Worm (Caenorhabditis elegans) whole organism, late embryonic: ENCODE measurements around the gene C01B10.44.

ENCODE experiments used
- C08G9.2 ChIP-seq: sonication (generic microtip); optimal IDR thresholded peaks from 2 replicates; lab custom pipeline; 2016; ENCODE audit warnings: mild to moderate bottlenecking, missing genetic modification characterization, moderate library complexity, missing compliant biosample characterization
- C38D4.7 ChIP-seq: fragments of 200-800 bp; sonication (Bioruptor generic); optimal IDR thresholded peaks from 2 replicates; lab custom pipeline; 2018; ENCODE audit warnings: mild to moderate bottlenecking, missing genetic modification characterization, moderate library complexity, missing compliant biosample characterization
- F13H6.1 ChIP-seq: sonication (generic microtip); optimal IDR thresholded peaks from 2 replicates; lab custom pipeline; 2016; ENCODE audit warnings: missing genetic modification characterization, missing compliant biosample characterization
- K02D7.2 ChIP-seq: sonication (generic microtip); optimal IDR thresholded peaks from 2 replicates; lab custom pipeline; 2017; ENCODE audit warnings: mild to moderate bottlenecking, missing genetic modification characterization, missing compliant biosample characterization
- K09A11.1 ChIP-seq: sonication (generic microtip); optimal IDR thresholded peaks from 2 replicates; lab custom pipeline; 2017; ENCODE audit warnings: antibody characterized with exemption, mild to moderate bottlenecking, missing genetic modification characterization, missing compliant biosample characterization; ENCODE audit not compliant: insufficient read depth
- Y22D7AL.16 ChIP-seq: sonication (generic microtip); optimal IDR thresholded peaks from 2 replicates; lab custom pipeline; 2016; ENCODE audit warnings: missing genetic modification characterization, missing compliant biosample characterization
- ahr-1 ChIP-seq: sonication (generic microtip); optimal IDR thresholded peaks from 2 replicates; lab custom pipeline; 2016; ENCODE audit warnings: missing genetic modification characterization, missing compliant biosample characterization
- ama-1 ChIP-seq: fragments of 150-350 bp; optimal IDR thresholded peaks from 2 replicates; lab custom pipeline; 2014
- ceh-14 ChIP-seq: sonication (generic microtip); optimal IDR thresholded peaks from 2 replicates; lab custom pipeline; 2016; ENCODE audit warnings: missing genotype, missing genetic modification characterization, missing compliant biosample characterization
- ceh-18 ChIP-seq: sonication (generic microtip); optimal IDR thresholded peaks from 2 replicates; lab custom pipeline; 2016; ENCODE audit warnings: missing genetic modification characterization, missing compliant biosample characterization
- ceh-19 ChIP-seq: fragments of 200-800 bp; sonication (Bioruptor generic); optimal IDR thresholded peaks from 2 replicates; lab custom pipeline; 2018; ENCODE audit warnings: mild to moderate bottlenecking, missing genetic modification characterization, missing compliant biosample characterization
- ceh-2 ChIP-seq: sonication (generic microtip); optimal IDR thresholded peaks from 2 replicates; lab custom pipeline; 2016; ENCODE audit warnings: missing genotype, missing genetic modification characterization, missing compliant biosample characterization
- ceh-22 ChIP-seq: sonication (generic microtip); optimal IDR thresholded peaks from 2 replicates; lab custom pipeline; 2017; ENCODE audit warnings: missing biosample characterization, missing genetic modification characterization
- ceh-24 ChIP-seq: sonication (generic microtip); optimal IDR thresholded peaks from 2 replicates; lab custom pipeline; 2016; ENCODE audit warnings: mild to moderate bottlenecking, missing genetic modification characterization, missing compliant biosample characterization
- ceh-30 ChIP-seq: fragments of 150-350 bp; optimal IDR thresholded peaks from 2 replicates; lab custom pipeline; 2014; ENCODE audit warnings: missing biosample characterization, missing genetic modification characterization
- ceh-31 ChIP-seq: sonication (generic microtip); optimal IDR thresholded peaks from 2 replicates; lab custom pipeline; 2016; ENCODE audit warnings: missing genetic modification characterization, missing compliant biosample characterization
- ceh-34 ChIP-seq: sonication (generic microtip); optimal IDR thresholded peaks from 2 replicates; lab custom pipeline; 2016; ENCODE audit warnings: mild to moderate bottlenecking, missing genetic modification characterization, missing compliant biosample characterization
- ceh-48 ChIP-seq: sonication (generic microtip); optimal IDR thresholded peaks from 2 replicates; lab custom pipeline; 2016; ENCODE audit warnings: missing genetic modification characterization, inconsistent platforms, missing compliant biosample characterization
- ceh-6 ChIP-seq: fragments of 200-800 bp; sonication (Bioruptor generic); optimal IDR thresholded peaks from 2 replicates; lab custom pipeline; 2018; ENCODE audit warnings: mild to moderate bottlenecking, missing genetic modification characterization, missing compliant biosample characterization
- dmd-4 ChIP-seq: sonication (generic microtip); optimal IDR thresholded peaks from 2 replicates; lab custom pipeline; 2016; ENCODE audit warnings: borderline replicate concordance, missing genetic modification characterization, missing compliant biosample characterization
- dve-1 ChIP-seq: sonication (generic microtip); optimal IDR thresholded peaks from 2 replicates; lab custom pipeline; 2017; ENCODE audit warnings: antibody characterized with exemption, mild to moderate bottlenecking, missing genetic modification characterization, missing compliant biosample characterization
- elt-2 ChIP-seq: sonication (generic microtip); optimal IDR thresholded peaks from 2 replicates; lab custom pipeline; 2016; ENCODE audit warnings: missing genetic modification reagents, missing genetic modification characterization, missing compliant biosample characterization
- eyg-1 ChIP-seq: sonication (generic microtip); optimal IDR thresholded peaks from 2 replicates; lab custom pipeline; 2016; ENCODE audit warnings: missing genotype, missing genetic modification characterization, missing compliant biosample characterization
- fax-1 ChIP-seq: sonication (generic microtip); optimal IDR thresholded peaks from 2 replicates; lab custom pipeline; 2016; ENCODE audit warnings: missing genotype, missing genetic modification characterization, missing compliant biosample characterization
- fkh-10 ChIP-seq: fragments of 150-350 bp; optimal IDR thresholded peaks from 2 replicates; lab custom pipeline; 2014; ENCODE audit warnings: missing biosample characterization, missing genetic modification reagents, missing genetic modification characterization
- fkh-6 ChIP-seq: sonication (generic microtip); optimal IDR thresholded peaks from 2 replicates; lab custom pipeline; 2016; ENCODE audit warnings: missing genetic modification characterization, missing compliant biosample characterization
- hlh-13 ChIP-seq: fragments of 200-800 bp; sonication (Bioruptor generic); optimal IDR thresholded peaks from 2 replicates; lab custom pipeline; 2018; ENCODE audit warnings: mild to moderate bottlenecking, missing genetic modification characterization, missing compliant biosample characterization
- hlh-6 ChIP-seq: sonication (generic microtip); optimal IDR thresholded peaks from 2 replicates; lab custom pipeline; 2016; ENCODE audit warnings: missing genotype, missing genetic modification characterization, missing compliant biosample characterization
- hlh-8 ChIP-seq: sonication (generic microtip); optimal IDR thresholded peaks from 2 replicates; lab custom pipeline; 2016; ENCODE audit warnings: missing genotype, missing genetic modification characterization, missing compliant biosample characterization
- lim-6 ChIP-seq: sonication (generic microtip); optimal IDR thresholded peaks from 2 replicates; lab custom pipeline; 2016; ENCODE audit warnings: missing genetic modification characterization, missing compliant biosample characterization
- madf-2 ChIP-seq: sonication (generic microtip); optimal IDR thresholded peaks from 2 replicates; lab custom pipeline; 2017; ENCODE audit warnings: missing genetic modification characterization, missing compliant biosample characterization
- nfya-1 ChIP-seq: sonication (generic microtip); optimal IDR thresholded peaks from 2 replicates; lab custom pipeline; 2017; ENCODE audit warnings: missing genetic modification characterization, mild to moderate bottlenecking, missing compliant biosample characterization, antibody characterized with exemption, moderate library complexity
- nhr-11 ChIP-seq: fragments of 150-350 bp; optimal IDR thresholded peaks from 2 replicates; lab custom pipeline; 2014; ENCODE audit warnings: missing biosample characterization, missing genetic modification characterization
- npax-4 ChIP-seq: sonication (generic microtip); optimal IDR thresholded peaks from 2 replicates; lab custom pipeline; 2016; ENCODE audit warnings: missing genetic modification characterization, missing compliant biosample characterization
- pag-3 ChIP-seq: sonication (generic microtip); optimal IDR thresholded peaks from 2 replicates; lab custom pipeline; 2016; ENCODE audit warnings: missing compliant biosample characterization, missing genetic modification characterization, borderline replicate concordance
- pax-1 ChIP-seq: fragments of 150-350 bp; optimal IDR thresholded peaks from 2 replicates; lab custom pipeline; 2014; ENCODE audit warnings: missing biosample characterization, missing genetic modification characterization
- pha-2 ChIP-seq: sonication (generic microtip); optimal IDR thresholded peaks from 2 replicates; lab custom pipeline; 2017; ENCODE audit warnings: mild to moderate bottlenecking, missing genetic modification characterization, missing compliant biosample characterization
- pha-4 ChIP-seq: fragments of 150-350 bp; optimal IDR thresholded peaks from 2 replicates; lab custom pipeline; 2018; ENCODE audit warnings: missing biosample characterization, missing genetic modification reagents, missing genetic modification characterization
- pros-1 ChIP-seq: fragments of 150-350 bp; optimal IDR thresholded peaks from 2 replicates; lab custom pipeline; 2014; ENCODE audit warnings: missing biosample characterization, missing genetic modification reagents, missing genetic modification characterization
- ref-2 ChIP-seq: sonication (generic microtip); optimal IDR thresholded peaks from 2 replicates; lab custom pipeline; 2016; ENCODE audit warnings: missing genetic modification characterization, missing compliant biosample characterization
- rnt-1 ChIP-seq: sonication (generic microtip); optimal IDR thresholded peaks from 2 replicates; lab custom pipeline; 2016; ENCODE audit warnings: missing genetic modification characterization, missing compliant biosample characterization
- sox-2 ChIP-seq: fragments of 200-800 bp; sonication (Bioruptor generic); IDR thresholded peaks from 2 replicates; pipeline ENCODE4 v1.3.6; 2022; ENCODE audit warnings: missing genetic modification reagents, missing genetic modification characterization, missing compliant biosample characterization
- syd-9 ChIP-seq: sonication (generic microtip); optimal IDR thresholded peaks from 2 replicates; lab custom pipeline; 2016; ENCODE audit warnings: mild to moderate bottlenecking, missing genetic modification characterization, moderate library complexity, missing compliant biosample characterization
- tbx-2 ChIP-seq: sonication (generic microtip); optimal IDR thresholded peaks from 2 replicates; lab custom pipeline; 2016; ENCODE audit warnings: missing genetic modification characterization, missing compliant biosample characterization
- ttx-3 ChIP-seq: sonication (generic microtip); optimal IDR thresholded peaks from 2 replicates; lab custom pipeline; 2016; ENCODE audit warnings: missing genetic modification reagents, missing genetic modification characterization, missing compliant biosample characterization
- unc-3 ChIP-seq, 2 experiments: fragments of 200-800 bp in 1 of 2; sonication (Bioruptor generic) in 1 of 2; sonication (generic microtip) in 1 of 2; conservative IDR thresholded peaks in 1 of 2; optimal IDR thresholded peaks in 1 of 2; 2 replicates each; pipeline versions ENCODE4 v1.3.6 to Lab custom; 2016 to 2022; ENCODE audit warnings: missing compliant biosample characterization in 2 of 2, missing genetic modification characterization in 2 of 2, missing genetic modification reagents in 1 of 2
- unc-86 ChIP-seq: sonication (generic microtip); optimal IDR thresholded peaks from 2 replicates; lab custom pipeline; 2016; ENCODE audit warnings: missing genetic modification characterization, missing compliant biosample characterization
- zip-5 ChIP-seq: sonication (generic microtip); optimal IDR thresholded peaks from 2 replicates; lab custom pipeline; 2016; ENCODE audit warnings: missing genetic modification characterization, missing compliant biosample characterization
- ztf-16 ChIP-seq: sonication (generic microtip); optimal IDR thresholded peaks from 2 replicates; lab custom pipeline; 2017; ENCODE audit warnings: missing genetic modification characterization, missing compliant biosample characterization

C01B10.44 gene

DNA sequence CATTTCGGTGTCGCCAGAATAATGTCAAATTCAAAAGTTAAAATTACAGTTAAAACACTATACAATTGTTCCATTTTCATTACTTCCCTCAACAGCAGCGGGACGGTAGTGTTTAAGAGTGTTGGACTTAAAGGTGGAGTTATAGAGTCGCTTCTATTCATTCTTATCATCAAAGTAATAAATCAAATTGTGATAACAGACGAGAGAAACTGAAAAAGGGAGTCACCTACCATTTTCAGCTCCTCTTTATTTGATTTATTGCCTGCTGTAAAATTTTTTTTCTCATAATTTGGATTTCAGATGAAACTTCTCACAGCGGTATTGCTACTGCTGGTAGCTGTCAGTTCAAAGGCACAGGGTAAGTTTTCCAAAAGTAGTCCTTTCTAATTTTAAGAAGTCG is 16.4 kb downstream of the C01B10.44 start, which contains the start of gene C01B10.6:
Gene C01B10.6 (plus strand): TSS at position 301 of the 400 bp plus-strand sequence.
- TF ChIP-seq Y22D7AL.16 (tag; lab: Kevin White, UChicago), result no peak
- no peak for TF ChIP-seq F13H6.1
- no peak for TF ChIP-seq hlh-8 (tag; lab: Kevin White, UChicago)
- no peak for TF ChIP-seq ceh-31
- no peak for TF ChIP-seq lim-6
- no peak for TF ChIP-seq C38D4.7 (GFP tag; lab: Kevin White, UChicago)

DNA sequence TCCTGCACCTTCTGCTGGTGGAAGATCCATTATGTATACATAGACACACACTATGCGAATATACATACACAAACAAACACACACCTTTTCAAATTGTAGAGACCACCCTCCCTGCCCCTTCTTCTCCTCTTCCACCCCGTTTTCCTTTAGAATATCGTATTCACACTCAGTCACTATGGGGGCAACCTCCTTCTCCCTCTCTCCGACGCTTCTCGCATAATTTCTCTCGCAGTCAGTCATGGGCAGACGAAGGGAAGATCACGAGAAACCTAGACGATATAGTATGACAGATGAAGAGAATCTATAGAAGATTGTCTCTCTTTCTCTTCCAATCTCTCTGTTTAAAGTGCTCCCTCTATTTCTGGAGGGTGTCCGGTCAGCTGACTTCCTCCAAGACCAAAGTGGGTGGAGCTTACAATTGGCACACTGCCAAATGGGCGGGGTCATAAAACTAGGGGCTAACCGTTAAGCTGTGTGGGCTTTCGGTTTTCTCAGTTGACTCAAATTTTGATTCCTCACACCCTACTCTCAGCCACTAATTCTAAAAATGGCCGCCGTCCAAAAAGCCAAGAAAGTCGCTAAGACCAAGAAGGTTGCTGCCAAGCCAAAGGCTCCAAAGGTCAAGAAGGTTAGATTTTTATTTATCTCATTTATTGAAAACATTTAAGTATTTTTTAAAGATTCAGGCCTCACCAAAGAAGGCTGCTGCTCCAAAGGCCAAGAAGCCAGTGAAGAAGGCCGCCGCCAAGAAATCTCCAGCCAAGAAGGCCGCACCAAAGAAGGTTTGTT is 22.6 kb downstream of the C01B10.44 start, which contains the start of gene hil-7:
Gene hil-7 (plus strand): TSS at position 446 of the 789 bp plus-strand sequence.
- peak; percentile 68 for TF ChIP-seq hlh-6 (tag; lab: Kevin White, UChicago)
- no peak for TF ChIP-seq ttx-3 (tag; lab: Kevin White, UChicago)
- no peak for TF ChIP-seq Y22D7AL.16 (tag; lab: Kevin White, UChicago)
- TF ChIP-seq lim-6, result peak; percentile 42
- no peak for TF ChIP-seq unc-3 (GFP tag; conservative IDR thresholded peaks at IDR 0.05; lab: Robert Waterston, UW)
- no peak for TF ChIP-seq unc-3 (tag; optimal IDR thresholded peaks at IDR 0.05; lab: Kevin White, UChicago)
- TF ChIP-seq tbx-2 (tag; lab: Kevin White, UChicago), result peak; percentile 87
- TF ChIP-seq ceh-2 (tag; lab: Kevin White, UChicago), result peak; percentile 63
- peak; percentile 34 for TF ChIP-seq ztf-16 (tag; lab: Kevin White, UChicago)
- no peak for TF ChIP-seq hlh-13 (GFP tag; lab: Kevin White, UChicago)
- TF ChIP-seq ceh-18 (tag; lab: Kevin White, UChicago), result peak; percentile 87
- peak; percentile 27 for TF ChIP-seq fkh-10 (GFP tag; lab: Kevin White, UChicago)
- peak; percentile 51 for TF ChIP-seq dve-1
- TF ChIP-seq ceh-6, result peak; percentile 58
- TF ChIP-seq hlh-8 (tag; lab: Kevin White, UChicago), result peak; percentile 17
- no peak for TF ChIP-seq ceh-24 (tag; lab: Kevin White, UChicago)
- peak; percentile 66 for TF ChIP-seq ceh-30
- peak; percentile 59 for TF ChIP-seq syd-9 (tag; lab: Kevin White, UChicago)
- TF ChIP-seq zip-5, result no peak
- TF ChIP-seq nhr-11 (tag; lab: Kevin White, UChicago), result no peak
- TF ChIP-seq dmd-4 (tag; lab: Kevin White, UChicago), result peak; percentile 25
- TF ChIP-seq ceh-48 (tag; lab: Kevin White, UChicago), result no peak
- TF ChIP-seq pax-1 (tag; lab: Kevin White, UChicago), result peak; percentile 9
- TF ChIP-seq fkh-6 (tag; lab: Kevin White, UChicago), result peak; percentile 17
- peak; percentile 72 for TF ChIP-seq rnt-1
- TF ChIP-seq madf-2 (tag; lab: Kevin White, UChicago), result peak; percentile 56
- TF ChIP-seq pha-2 (tag; lab: Kevin White, UChicago), result peak; percentile 51
- TF ChIP-seq pros-1 (tag; lab: Kevin White, UChicago), result peak; percentile 98
- peak; percentile 0 for TF ChIP-seq elt-2 (tag; lab: Kevin White, UChicago)
- peak; percentile 86 for TF ChIP-seq ceh-19 (GFP tag; lab: Kevin White, UChicago)
- peak; percentile 94 for TF ChIP-seq nfya-1 (tag; lab: Kevin White, UChicago)
- peak; percentile 94 for TF ChIP-seq ama-1 (lab: Kevin White, UChicago)
- TF ChIP-seq ceh-34 (tag; lab: Kevin White, UChicago), result peak; percentile 96
- peak; percentile 25 for TF ChIP-seq ahr-1 (tag; lab: Kevin White, UChicago)
- TF ChIP-seq sox-2, result peak; percentile 46; the same call in 1 of the 2 replicates
- TF ChIP-seq ceh-14 (tag; lab: Kevin White, UChicago), result no peak
- peak; percentile 61 for TF ChIP-seq ref-2 (tag; lab: Kevin White, UChicago)
- no peak for TF ChIP-seq C08G9.2 (tag; lab: Kevin White, UChicago)
- no peak for TF ChIP-seq K02D7.2 (tag; lab: Kevin White, UChicago)
- no peak for TF ChIP-seq npax-4 (tag; lab: Kevin White, UChicago)
- TF ChIP-seq fax-1, result no peak
- no peak for TF ChIP-seq pag-3 (tag; lab: Kevin White, UChicago)
- peak; percentile 82 for TF ChIP-seq ceh-22
- TF ChIP-seq unc-86, result peak; percentile 47
- peak; percentile 81 for TF ChIP-seq eyg-1
- TF ChIP-seq K09A11.1 (tag; lab: Kevin White, UChicago), result peak; percentile 19
- no peak for TF ChIP-seq pha-4 (tag; lab: Kevin White, UChicago)
